Worm (Caenorhabditis elegans) whole organism, young adult: ENCODE measurements around the gene str-136.

Experiments
- K11D2.4 ChIP-seq: fragments of 200-800 bp; sonication (Bioruptor generic); IDR thresholded peaks from 2 replicates; pipeline ENCODE4 v1.3.6; 2022; ENCODE audit warnings: missing genetic modification reagents, missing genetic modification characterization, missing compliant biosample characterization
- ceh-91 ChIP-seq: fragments of 200-800 bp; sonication (Bioruptor generic); IDR thresholded peaks from 2 replicates; pipeline ENCODE4 v1.3.6; 2022; ENCODE audit warnings: missing genetic modification reagents, missing genetic modification characterization, missing compliant biosample characterization
- hmg-20 ChIP-seq: fragments of 200-800 bp; sonication (Bioruptor generic); IDR thresholded peaks from 2 replicates; pipeline ENCODE4 v1.3.6; 2022; ENCODE audit warnings: missing genetic modification reagents, missing genetic modification characterization, missing compliant biosample characterization
- let-607 ChIP-seq, 2 experiments: fragments of 200-800 bp in 1 of 2; sonication (Bioruptor generic) in 1 of 2; sonication (generic microtip) in 1 of 2; optimal IDR thresholded peaks; 2 replicates each; lab custom pipeline; 2016 to 2018; ENCODE audit warnings: mild to moderate bottlenecking in 2 of 2, missing compliant biosample characterization in 2 of 2, missing genetic modification characterization in 2 of 2, moderate library complexity in 2 of 2, missing genotype in 1 of 2
- lin-26 ChIP-seq: fragments of 200-800 bp; sonication (Bioruptor generic); IDR thresholded peaks from 2 replicates; pipeline ENCODE4 v1.3.6; 2022; ENCODE audit warnings: missing genetic modification reagents, missing genetic modification characterization, missing compliant biosample characterization
- lsl-1 ChIP-seq: fragments of 200-800 bp; sonication (Bioruptor generic); optimal IDR thresholded peaks from 2 replicates; lab custom pipeline; 2018; ENCODE audit warnings: mild to moderate bottlenecking, missing genetic modification characterization, moderate library complexity, missing compliant biosample characterization
- mel-28 ChIP-seq: sonication (generic microtip); optimal IDR thresholded peaks from 2 replicates; lab custom pipeline; 2016; ENCODE audit warnings: borderline replicate concordance, mild to moderate bottlenecking, missing genetic modification characterization, missing compliant biosample characterization
- sea-2 ChIP-seq: fragments of 200-800 bp; sonication (Bioruptor generic); IDR thresholded peaks from 2 replicates; pipeline ENCODE4 v1.3.6; 2022; ENCODE audit warnings: missing genetic modification characterization, missing compliant biosample characterization
- snpc-4 ChIP-seq, 5 experiments: fragments of 150-350 bp in 1 of 5; sonication (generic microtip) in 4 of 5; optimal IDR thresholded peaks; 2 replicates each; lab custom pipeline; 2014 to 2018; ENCODE audit warnings: missing genetic modification characterization in 5 of 5, missing biosample characterization in 3 of 5, antibody characterized with exemption in 2 of 5, mild to moderate bottlenecking in 2 of 5, missing compliant biosample characterization in 2 of 5, missing genotype in 2 of 5, moderate library complexity in 2 of 5, missing genetic modification reagents in 1 of 5
- unc-130 ChIP-seq: sonication (generic microtip); optimal IDR thresholded peaks from 2 replicates; lab custom pipeline; 2016; ENCODE audit warnings: missing genetic modification reagents, missing genetic modification characterization, missing compliant biosample characterization
- zfh-2 ChIP-seq: fragments of 200-800 bp; sonication (Bioruptor generic); conservative IDR thresholded peaks from 2 replicates; pipeline ENCODE4 v1.3.6; 2022; ENCODE audit warnings: missing genetic modification reagents, missing genetic modification characterization, missing compliant biosample characterization
- ztf-28 ChIP-seq: fragments of 200-800 bp; sonication (Bioruptor generic); IDR thresholded peaks from 2 replicates; pipeline ENCODE4 v1.3.6; 2022; ENCODE audit warnings: missing genetic modification reagents, missing genetic modification characterization, missing compliant biosample characterization
- ztf-6 ChIP-seq: fragments of 200-800 bp; sonication (Bioruptor generic); IDR thresholded peaks from 2 replicates; pipeline ENCODE4 v1.3.6; 2022; ENCODE audit warnings: missing genetic modification reagents, missing genetic modification characterization, missing compliant biosample characterization

- TF ChIP-seq ztf-28, result no peak
- TF ChIP-seq sea-2, result no peak
- TF ChIP-seq hmg-20, result no peak
- TF ChIP-seq ceh-91, result no peak
- no peak for TF ChIP-seq unc-130
- no peak for TF ChIP-seq lin-26 (GFP tag; lab: Robert Waterston, UW)
- no peak for TF ChIP-seq snpc-4 (GFP tag; optimal IDR thresholded peaks at IDR 0.05; lab: Kevin White, UChicago)
- no peak for TF ChIP-seq snpc-4 (tag; optimal IDR thresholded peaks at IDR 0.05; lab: Kevin White, UChicago)
- no peak for TF ChIP-seq lsl-1 (GFP tag; lab: Kevin White, UChicago)
- no peak for TF ChIP-seq let-607 (tag; optimal IDR thresholded peaks at IDR 0.05; lab: Kevin White, UChicago)
- TF ChIP-seq mel-28 (tag; lab: Kevin White, UChicago), result no peak
- no peak for TF ChIP-seq K11D2.4 (GFP tag; lab: Robert Waterston, UW)
- no peak for TF ChIP-seq zfh-2 (GFP tag; lab: Robert Waterston, UW)
- no peak for TF ChIP-seq ztf-6 (GFP tag; lab: Robert Waterston, UW)
These were observed 28.3 kb upstream of the str-136 start for ce11 chrV:8307013-8307412.
